Worm (Caenorhabditis elegans) whole organism, L4 larva: ENCODE measurements around the gene str-225.

Experiments used
- R02D3.7 ChIP-seq: fragments of 150-350 bp; sonication (generic microtip); optimal IDR thresholded peaks from 3 replicates; lab custom pipeline; 2014; ENCODE audit warnings: missing biosample characterization, missing genetic modification characterization
- dve-1 ChIP-seq: sonication (generic microtip); optimal IDR thresholded peaks from 2 replicates; lab custom pipeline; 2017; ENCODE audit warnings: antibody characterized with exemption, mild to moderate bottlenecking, missing genetic modification characterization, missing compliant biosample characterization; ENCODE audit not compliant: insufficient read depth
- lir-3 ChIP-seq: sonication (generic microtip); optimal IDR thresholded peaks from 2 replicates; lab custom pipeline; 2016; ENCODE audit warnings: mild to moderate bottlenecking, missing genetic modification characterization, missing compliant biosample characterization
- mdt-29 ChIP-seq: fragments of 200-800 bp; sonication (Bioruptor generic); IDR thresholded peaks from 2 replicates; pipeline ENCODE4 v1.3.6; 2022; ENCODE audit warnings: missing genetic modification reagents, missing genetic modification characterization, missing compliant biosample characterization
- nhr-28 ChIP-seq: fragments of 150-350 bp; optimal IDR thresholded peaks from 2 replicates; lab custom pipeline; 2014; ENCODE audit warnings: missing biosample characterization, missing genetic modification characterization

DNA sequence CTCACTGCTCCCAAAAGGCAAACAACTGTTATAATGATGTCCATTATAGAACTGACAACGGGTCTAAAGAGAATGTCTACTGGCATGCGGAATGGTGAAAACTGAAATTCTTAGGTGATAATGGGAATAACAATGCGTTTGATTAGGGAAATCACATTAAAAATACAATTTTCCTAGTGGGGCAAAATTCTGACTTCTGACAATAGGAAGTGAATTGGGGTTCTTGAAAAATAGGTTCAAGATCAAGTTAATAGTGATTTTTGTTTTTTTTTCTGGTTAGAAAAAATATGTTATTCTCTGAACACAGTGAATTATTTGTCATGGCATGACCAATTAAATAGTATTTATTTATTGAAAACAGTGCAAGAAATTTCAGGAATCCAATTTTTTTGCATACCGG, 20.8 kb upstream of the str-225 start, which contains the start of gene srbc-32:
- no peak for TF ChIP-seq lir-3 (tag; lab: Kevin White, UChicago)
- TF ChIP-seq mdt-29 (GFP tag; lab: Robert Waterston, UW), result no peak
- TF ChIP-seq dve-1 (tag; lab: Kevin White, UChicago), result no peak
- TF ChIP-seq R02D3.7 (tag; lab: Kevin White, UChicago), result no peak
- TF ChIP-seq nhr-28, result no peak
